Worm (Caenorhabditis elegans) whole organism, L2 larva: ENCODE measurements around the gene ncl-1.
"Not testable (repeated sequence)": the region's sequence is repeated elsewhere in the genome, so short reads cannot be mapped to it uniquely, and the experiment has no call there.

Experiments
- C34F6.9 ChIP-seq: fragments of 150-350 bp; optimal IDR thresholded peaks from 2 replicates; lab custom pipeline; 2014; ENCODE audit warnings: missing biosample characterization, missing genetic modification characterization
- F13H6.1 ChIP-seq: sonication (generic microtip); optimal IDR thresholded peaks from 2 replicates; lab custom pipeline; 2016; ENCODE audit warnings: missing genetic modification characterization, missing compliant biosample characterization
- Y55F3AM.14 ChIP-seq: fragments of 200-800 bp; sonication (Bioruptor generic); optimal IDR thresholded peaks from 2 replicates; lab custom pipeline; 2018; ENCODE audit warnings: mild to moderate bottlenecking, missing genetic modification characterization, missing compliant biosample characterization
- alr-1 ChIP-seq: fragments of 150-350 bp; optimal IDR thresholded peaks from 2 replicates; lab custom pipeline; 2014; ENCODE audit warnings: missing biosample characterization, missing genetic modification characterization
- aly-2 ChIP-seq: fragments of 150-350 bp; optimal IDR thresholded peaks from 2 replicates; lab custom pipeline; 2014; ENCODE audit warnings: missing biosample characterization, missing genetic modification characterization
- ama-1 ChIP-seq: fragments of 150-350 bp; optimal IDR thresholded peaks from 2 replicates; lab custom pipeline; 2018; ENCODE audit warnings: inconsistent platforms
- blmp-1 ChIP-seq: sonication (generic microtip); optimal IDR thresholded peaks from 2 replicates; lab custom pipeline; 2017; ENCODE audit warnings: missing genetic modification characterization, mild to moderate bottlenecking, missing compliant biosample characterization, antibody characterized with exemption, moderate library complexity; ENCODE audit not compliant: insufficient read depth
- ceh-16 ChIP-seq: fragments of 150-350 bp; optimal IDR thresholded peaks from 2 replicates; lab custom pipeline; 2014; ENCODE audit warnings: missing biosample characterization, missing genetic modification characterization
- crh-2 ChIP-seq: sonication (generic microtip); optimal IDR thresholded peaks from 2 replicates; lab custom pipeline; 2017; ENCODE audit warnings: missing biosample characterization, missing genetic modification characterization
- dmd-4 ChIP-seq: sonication (generic microtip); optimal IDR thresholded peaks from 2 replicates; lab custom pipeline; 2017; ENCODE audit warnings: missing biosample characterization, missing genetic modification characterization
- egl-27 ChIP-seq: sonication (generic microtip); optimal IDR thresholded peaks from 3 replicates; lab custom pipeline; 2017; ENCODE audit warnings: missing biosample characterization, missing genetic modification reagents, missing genetic modification characterization
- elt-3 ChIP-seq: sonication (generic microtip); optimal IDR thresholded peaks from 2 replicates; lab custom pipeline; 2017; ENCODE audit warnings: missing biosample characterization, missing genetic modification characterization
- fos-1 ChIP-seq: fragments of 150-350 bp; optimal IDR thresholded peaks from 2 replicates; lab custom pipeline; 2014; ENCODE audit warnings: missing biosample characterization, missing genetic modification characterization
- gmeb-1 ChIP-seq: fragments of 150-350 bp; optimal IDR thresholded peaks from 2 replicates; lab custom pipeline; 2014; ENCODE audit warnings: missing biosample characterization, missing genetic modification characterization
- lin-11 ChIP-seq: fragments of 150-350 bp; sonication (generic microtip); optimal IDR thresholded peaks from 2 replicates; lab custom pipeline; 2014; ENCODE audit warnings: missing biosample characterization, missing genetic modification characterization, inconsistent platforms, mixed read lengths
- lin-13 ChIP-seq: fragments of 150-350 bp; optimal IDR thresholded peaks from 2 replicates; lab custom pipeline; 2014; ENCODE audit warnings: missing biosample characterization, missing genetic modification reagents, missing genetic modification characterization
- lsy-2 ChIP-seq, 2 experiments: fragments of 150-350 bp in 1 of 2; sonication (generic microtip) in 1 of 2; optimal IDR thresholded peaks; 2 replicates each; lab custom pipeline; 2014 to 2017; ENCODE audit warnings: missing biosample characterization in 2 of 2, missing genetic modification characterization in 2 of 2
- mab-5 ChIP-seq: fragments of 150-350 bp; optimal IDR thresholded peaks from 2 replicates; lab custom pipeline; 2014; ENCODE audit warnings: missing biosample characterization, missing genetic modification characterization
- nhr-10 ChIP-seq: sonication (generic microtip); optimal IDR thresholded peaks from 2 replicates; lab custom pipeline; 2017; ENCODE audit warnings: missing biosample characterization, missing genetic modification characterization
- nhr-12 ChIP-seq: fragments of 150-350 bp; optimal IDR thresholded peaks from 2 replicates; lab custom pipeline; 2014; ENCODE audit warnings: missing biosample characterization, missing genetic modification characterization
- nhr-23 ChIP-seq: fragments of 150-350 bp; optimal IDR thresholded peaks from 2 replicates; lab custom pipeline; 2014; ENCODE audit warnings: missing biosample characterization, missing genetic modification reagents, missing genetic modification characterization
- nhr-25 ChIP-seq: fragments of 150-350 bp; sonication (generic microtip); optimal IDR thresholded peaks from 3 replicates; lab custom pipeline; 2014; ENCODE audit warnings: missing biosample characterization, missing genetic modification characterization
- nhr-77 ChIP-seq: fragments of 150-350 bp; optimal IDR thresholded peaks from 2 replicates; lab custom pipeline; 2014; ENCODE audit warnings: missing biosample characterization, missing genetic modification characterization
- peb-1 ChIP-seq: fragments of 150-350 bp; optimal IDR thresholded peaks from 2 replicates; lab custom pipeline; 2014; ENCODE audit warnings: missing biosample characterization, missing genetic modification characterization
- skn-1 ChIP-seq: sonication (generic microtip); optimal IDR thresholded peaks from 2 replicates; lab custom pipeline; 2017; ENCODE audit warnings: missing biosample characterization, missing genetic modification characterization
- sma-3 ChIP-seq: sonication (generic microtip); optimal IDR thresholded peaks from 2 replicates; lab custom pipeline; 2016; ENCODE audit warnings: missing genetic modification reagents, missing genetic modification characterization, missing compliant biosample characterization
- sma-9 ChIP-seq, 2 experiments: fragments of 150-350 bp in 1 of 2; sonication (generic microtip) in 1 of 2; optimal IDR thresholded peaks; 2 replicates each; lab custom pipeline; 2014 to 2016; ENCODE audit warnings: missing genetic modification characterization in 2 of 2, mild to moderate bottlenecking in 1 of 2, missing biosample characterization in 1 of 2, missing compliant biosample characterization in 1 of 2, missing genetic modification reagents in 1 of 2, moderate library complexity in 1 of 2
- snpc-4 ChIP-seq: fragments of 150-350 bp; optimal IDR thresholded peaks from 2 replicates; lab custom pipeline; 2014; ENCODE audit warnings: missing biosample characterization, missing genetic modification characterization
- unc-55 ChIP-seq: fragments of 150-350 bp; sonication (generic microtip); optimal IDR thresholded peaks from 3 replicates; lab custom pipeline; 2014; ENCODE audit warnings: missing biosample characterization, missing genetic modification reagents, missing genetic modification characterization
- zag-1 ChIP-seq: fragments of 150-350 bp; optimal IDR thresholded peaks from 2 replicates; lab custom pipeline; 2014; ENCODE audit warnings: missing biosample characterization, missing genetic modification characterization
- ztf-1 ChIP-seq: fragments of 200-800 bp; sonication (Bioruptor generic); conservative IDR thresholded peaks from 2 replicates; pipeline ENCODE4 v1.3.6; 2022; ENCODE audit warnings: missing genetic modification characterization, missing compliant biosample characterization
- ztf-4 ChIP-seq: fragments of 150-350 bp; optimal IDR thresholded peaks from 2 replicates; lab custom pipeline; 2014; ENCODE audit warnings: missing biosample characterization, missing genetic modification characterization

ncl-1 gene

DNA sequence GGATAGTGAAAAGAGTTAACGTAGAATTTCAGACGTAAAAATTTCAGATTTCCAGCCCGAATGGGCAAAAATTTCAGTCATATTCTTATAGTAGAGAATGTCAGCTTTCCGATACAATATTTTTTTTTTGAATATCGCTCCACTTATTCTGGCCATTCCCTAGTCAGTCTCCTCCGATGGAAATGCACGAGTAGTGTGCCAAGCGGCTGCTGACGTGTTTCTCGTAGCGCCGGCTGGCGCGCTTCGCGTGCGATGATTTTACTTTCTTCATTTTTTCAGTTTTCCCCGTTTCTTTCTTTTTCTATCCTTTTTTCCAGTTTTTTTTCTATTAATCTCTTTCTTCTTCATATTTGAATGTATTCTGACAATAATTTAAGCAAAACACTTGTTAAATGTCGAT is 51.5 kb downstream of the ncl-1 start:
- peak; percentile 45 for TF ChIP-seq F13H6.1
- peak; percentile 37 for TF ChIP-seq lin-13
- peak; percentile 18 for TF ChIP-seq nhr-25
- TF ChIP-seq lin-11: peak; percentile 5
- peak; percentile 6 for TF ChIP-seq sma-9 (GFP tag; optimal IDR thresholded peaks at IDR 0.05; lab: Kevin White, UChicago)
- not testable (repeated sequence) for TF ChIP-seq sma-9 (tag; optimal IDR thresholded peaks at IDR 0.05; lab: Kevin White, UChicago)
- peak; percentile 64 for TF ChIP-seq unc-55 (GFP tag; lab: Kevin White, UChicago)
- TF ChIP-seq sma-3 (GFP tag; lab: Kevin White, UChicago): peak; percentile 40
- peak; percentile 67 for TF ChIP-seq gmeb-1 (tag; lab: Kevin White, UChicago)
- peak; percentile 58 for TF ChIP-seq C34F6.9 (tag; lab: Kevin White, UChicago)
- TF ChIP-seq blmp-1: peak; percentile 13
- TF ChIP-seq crh-2 (tag; lab: Kevin White, UChicago): peak; percentile 19
- peak; percentile 84 for TF ChIP-seq mab-5 (tag; lab: Kevin White, UChicago)
- TF ChIP-seq lsy-2 (tag; optimal IDR thresholded peaks at IDR 0.05; lab: Kevin White, UChicago): peak; percentile 72 to 84

DNA sequence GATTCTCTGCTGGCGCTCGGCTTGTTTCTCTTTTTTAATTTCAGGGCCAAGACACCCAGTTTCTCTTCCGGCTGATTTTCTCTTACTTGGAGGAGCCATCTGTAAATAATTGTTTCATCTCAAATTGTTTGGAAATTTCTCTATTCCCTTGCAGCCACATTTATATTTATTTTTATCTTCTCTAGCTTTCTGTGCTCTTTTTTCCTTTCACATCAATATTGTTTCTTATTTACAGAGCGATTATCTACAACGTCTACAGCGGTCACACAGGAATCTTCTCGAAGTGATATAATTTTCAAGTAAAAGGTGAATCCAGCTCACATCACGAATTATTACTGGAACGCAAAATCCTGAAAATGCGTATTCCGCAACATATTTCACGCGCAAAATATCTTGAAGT is 53.4 kb downstream of the ncl-1 start, which contains the start of the genes ZK686.6 and ZK686.1:
Gene ZK686.6 (minus strand): TSS at position 101 of the 400 bp plus-strand sequence.
Gene ZK686.1 (plus strand): TSS at position 234 of the 400 bp plus-strand sequence.
- TF ChIP-seq egl-27 (tag; lab: Kevin White, UChicago) (no peak), zag-1 (tag; lab: Kevin White, UChicago) (no peak), alr-1 (tag; lab: Kevin White, UChicago) (no peak), mab-5 (tag; lab: Kevin White, UChicago) (no peak)

DNA sequence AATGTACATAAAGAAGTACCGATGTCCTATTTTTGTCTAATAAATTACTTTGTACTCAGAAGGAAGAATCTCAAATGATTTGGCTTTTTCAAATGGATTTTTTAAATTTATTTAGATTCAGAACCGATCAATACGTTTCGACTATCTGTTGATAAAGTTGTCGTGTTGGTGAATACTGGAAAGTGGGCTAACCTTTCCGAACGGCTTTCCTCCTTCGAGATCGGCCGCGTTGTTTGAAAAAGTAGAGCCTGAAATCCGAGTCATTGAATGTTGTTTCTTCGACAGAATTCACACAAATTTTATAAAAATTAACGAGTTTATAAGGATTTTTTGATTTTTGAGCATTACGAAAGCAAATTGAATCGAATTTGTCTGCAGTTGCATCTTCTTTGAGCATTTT is 54.3 kb downstream of the ncl-1 start:
- TF ChIP-seq C34F6.9 (tag; lab: Kevin White, UChicago) (no peak), sma-9 (GFP tag; optimal IDR thresholded peaks at IDR 0.05; lab: Kevin White, UChicago) (no peak), sma-9 (tag; optimal IDR thresholded peaks at IDR 0.05; lab: Kevin White, UChicago) (no peak)

DNA sequence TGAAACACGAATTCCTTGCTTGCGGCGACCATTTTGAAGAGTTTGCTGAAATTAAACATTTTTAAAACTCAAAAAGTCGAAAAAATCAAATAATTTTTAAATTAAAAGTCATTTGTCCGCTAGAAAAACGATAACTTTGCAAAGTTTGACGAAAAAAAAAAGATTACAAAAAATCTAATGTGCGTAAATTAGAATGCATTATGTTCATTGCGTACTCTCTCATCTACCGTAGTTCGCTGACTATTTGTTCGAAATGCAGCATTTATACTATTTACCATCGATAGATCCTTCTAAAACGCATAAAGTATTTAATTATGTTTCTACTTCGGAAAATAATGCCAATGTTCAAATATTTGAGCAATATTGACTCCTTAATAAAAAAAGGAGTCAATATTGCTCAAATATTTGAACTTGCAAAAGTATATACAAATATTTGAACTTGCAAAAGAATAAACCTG is 56.5 kb downstream of the ncl-1 start, which contains the start of gene bath-15:
Gene bath-15 (minus strand): TSS at position 51 of the 458 bp plus-strand sequence.
- TF ChIP-seq ceh-16 (tag; lab: Kevin White, UChicago): no peak
- no peak for TF ChIP-seq ama-1 (lab: Kevin White, UChicago)
- no peak for TF ChIP-seq C34F6.9 (tag; lab: Kevin White, UChicago)
- no peak for TF ChIP-seq crh-2 (tag; lab: Kevin White, UChicago)
- no peak for TF ChIP-seq nhr-10 (tag; lab: Kevin White, UChicago)
- no peak for TF ChIP-seq ztf-1
- TF ChIP-seq nhr-23 (tag; lab: Kevin White, UChicago): no peak
- no peak for TF ChIP-seq fos-1 (tag; lab: Kevin White, UChicago)
- no peak for TF ChIP-seq elt-3 (tag; lab: Kevin White, UChicago)
- no peak for TF ChIP-seq aly-2
- no peak for TF ChIP-seq nhr-77 (tag; lab: Kevin White, UChicago)
- TF ChIP-seq dmd-4: no peak
- TF ChIP-seq skn-1 (tag; lab: Kevin White, UChicago): no peak
- TF ChIP-seq lin-13: no peak
- no peak for TF ChIP-seq nhr-12
- TF ChIP-seq mab-5 (tag; lab: Kevin White, UChicago): no peak
- TF ChIP-seq sma-3 (GFP tag; lab: Kevin White, UChicago): no peak
- TF ChIP-seq peb-1 (tag; lab: Kevin White, UChicago): no peak
- no peak for TF ChIP-seq snpc-4 (tag; lab: Kevin White, UChicago)

ce11 chrIII:7778530-7778929 is 59.0 kb downstream of the ncl-1 start:
- TF ChIP-seq lsy-2 (tag; optimal IDR thresholded peaks at IDR 0.05; lab: Kevin White, UChicago) (peak in 1 of 2 experiments; percentile 91), mab-5 (tag; lab: Kevin White, UChicago) (peak; percentile 89), sma-3 (GFP tag; lab: Kevin White, UChicago) (no peak), skn-1 (tag; lab: Kevin White, UChicago) (no peak), F13H6.1 (peak; percentile 14), ztf-4 (tag; lab: Kevin White, UChicago) (no peak), Y55F3AM.14 (GFP tag; lab: Kevin White, UChicago) (no peak)
